Fruit fly (Drosophila melanogaster): Measurements from ENCODE around the gene CG14695.

Gene CG14695

dm6 chr3R:10868427-10868962 lies 10.6 kb downstream of the CG14695 start, which contains the start of the genes SelR and Tsp86D:
TSS of gene SelR (minus strand) at chr3R:10868642.
TSS of gene Tsp86D (plus strand) at chr3R:10868708.
- TF ChIP-seq CG8159 (tag; optimal IDR thresholded peaks at IDR 0.05) (no peak), CG34367 (tag; optimal IDR thresholded peaks at IDR 0.05) (no peak), Pif1A (GFP tag; optimal IDR thresholded peaks at IDR 0.05) (no peak), CG12605 (GFP tag; IDR thresholded peaks at IDR 0.05) (no peak), D1 (tag; optimal IDR thresholded peaks at IDR 0.05) (no peak), CG32121 (GFP tag; IDR thresholded peaks at IDR 0.05) (0 out of 2 replicates have a peak, but pooled peaks have one; percentile 9)

- no peak for TF ChIP-seq D1 (tag; optimal IDR thresholded peaks at IDR 0.05)
- TF ChIP-seq CG12605 (GFP tag; IDR thresholded peaks at IDR 0.05): no peak
- TF ChIP-seq Pif1B (GFP tag; optimal IDR thresholded peaks at IDR 0.05): no peak
- no peak for TF ChIP-seq Snoo (tag; optimal IDR thresholded peaks at IDR 0.05)
- no peak for TF ChIP-seq CG10348 (GFP tag; IDR thresholded peaks at IDR 0.05)
- TF ChIP-seq Ets98B (GFP tag; IDR thresholded peaks at IDR 0.05): no peak
Observed at dm6 chr3R:10863956-10864355, 15.2 kb downstream of the CG14695 start.

- TF ChIP-seq fd96Ca (GFP tag; IDR thresholded peaks at IDR 0.05) (0 out of 3 replicates have a peak, but pooled peaks have one; percentile 27), Snoo (tag; optimal IDR thresholded peaks at IDR 0.05) (no peak), CG32121 (GFP tag; IDR thresholded peaks at IDR 0.05) (no peak), CG13204 (GFP tag; optimal IDR thresholded peaks at IDR 0.05) (no peak), CG12605 (GFP tag; IDR thresholded peaks at IDR 0.05) (no peak)
Observed at dm6 chr3R:10863446-10863819, 15.7 kb downstream of the CG14695 start.

- TF ChIP-seq Pif1B (GFP tag; optimal IDR thresholded peaks at IDR 0.05) (no peak), CG12605 (GFP tag; IDR thresholded peaks at IDR 0.05) (peak; percentile 46; the same call in 1 of the 2 replicates), D1 (tag; optimal IDR thresholded peaks at IDR 0.05) (no peak), EcR (GFP tag; optimal IDR thresholded peaks at IDR 0.05) (no peak), CG4496 (GFP tag; IDR thresholded peaks at IDR 0.05) (no peak), gl (tag; optimal IDR thresholded peaks at IDR 0.05) (no peak), Snoo (tag; optimal IDR thresholded peaks at IDR 0.05) (no peak), CG17806 (tag; optimal IDR thresholded peaks at IDR 0.05) (peak; percentile 26), CG8301 (tag; optimal IDR thresholded peaks at IDR 0.05) (peak; percentile 45), CG13204 (GFP tag; optimal IDR thresholded peaks at IDR 0.05) (no peak), fd96Ca (GFP tag; IDR thresholded peaks at IDR 0.05) (peak; percentile 36; the same call in 1 of the 3 replicates), CG10348 (GFP tag; IDR thresholded peaks at IDR 0.05) (no peak), CG15710 (tag; optimal IDR thresholded peaks at IDR 0.05) (no peak), Ets98B (GFP tag; IDR thresholded peaks at IDR 0.05) (peak; percentile 36; the same call in 1 of the 2 replicates), CG8159 (tag; optimal IDR thresholded peaks at IDR 0.05) (no peak), Pif1A (GFP tag; optimal IDR thresholded peaks at IDR 0.05) (no peak), rn (GFP tag; IDR thresholded peaks at IDR 0.05) (no peak), CG9948 (tag; optimal IDR thresholded peaks at IDR 0.05) (peak; percentile 15), CG32121 (GFP tag; IDR thresholded peaks at IDR 0.05) (peak; percentile 42; the same call in 1 of the 2 replicates), CG34367 (tag; optimal IDR thresholded peaks at IDR 0.05) (peak; percentile 4), CG14655 (GFP tag; optimal IDR thresholded peaks at IDR 0.05) (no peak)
Observed at dm6 chr3R:10862773-10863445, 16.2 kb downstream of the CG14695 start, which contains the start of gene CG6574. TSS of gene CG6574 (minus strand) at chr3R:10862988.

dm6 chr3R:10859713-10860112 lies 19.4 kb downstream of the CG14695 start, which contains the start of gene CG14694:
TSS of gene CG14694 (minus strand) at chr3R:10859813.
- no peak for TF ChIP-seq CG13204 (GFP tag; optimal IDR thresholded peaks at IDR 0.05)
- TF ChIP-seq Snoo (tag; optimal IDR thresholded peaks at IDR 0.05): no peak
- no peak for TF ChIP-seq CG17806 (tag; optimal IDR thresholded peaks at IDR 0.05)
- TF ChIP-seq CG34367 (tag; optimal IDR thresholded peaks at IDR 0.05): no peak
- no peak for TF ChIP-seq CG4496 (GFP tag; IDR thresholded peaks at IDR 0.05)

dm6 chr3R:10856618-10857017 lies 22.5 kb downstream of the CG14695 start, which contains the start of gene CG4570:
TSS of gene CG4570 (plus strand) at chr3R:10856807.
- no peak for TF ChIP-seq CG15710 (tag; optimal IDR thresholded peaks at IDR 0.05)
- TF ChIP-seq CG32121 (GFP tag; IDR thresholded peaks at IDR 0.05): no peak
- no peak for TF ChIP-seq EcR (GFP tag; optimal IDR thresholded peaks at IDR 0.05)
- TF ChIP-seq CG9948 (tag; optimal IDR thresholded peaks at IDR 0.05): no peak
- TF ChIP-seq CG4496 (GFP tag; IDR thresholded peaks at IDR 0.05): no peak
- no peak for TF ChIP-seq rn (GFP tag; IDR thresholded peaks at IDR 0.05)
- TF ChIP-seq fd96Ca (GFP tag; IDR thresholded peaks at IDR 0.05): no peak
- no peak for TF ChIP-seq CG17806 (tag; optimal IDR thresholded peaks at IDR 0.05)
- no peak for TF ChIP-seq Ets98B (GFP tag; IDR thresholded peaks at IDR 0.05)
- no peak for TF ChIP-seq CG10348 (GFP tag; IDR thresholded peaks at IDR 0.05)
- no peak for TF ChIP-seq CG14655 (GFP tag; optimal IDR thresholded peaks at IDR 0.05)
- TF ChIP-seq CG12605 (GFP tag; IDR thresholded peaks at IDR 0.05): no peak
- no peak for TF ChIP-seq CG13204 (GFP tag; optimal IDR thresholded peaks at IDR 0.05)
- TF ChIP-seq Pif1A (GFP tag; optimal IDR thresholded peaks at IDR 0.05): no peak
- TF ChIP-seq Pif1B (GFP tag; optimal IDR thresholded peaks at IDR 0.05): no peak
- no peak for TF ChIP-seq CG8159 (tag; optimal IDR thresholded peaks at IDR 0.05)
- TF ChIP-seq Snoo (tag; optimal IDR thresholded peaks at IDR 0.05): no peak
- TF ChIP-seq D1 (tag; optimal IDR thresholded peaks at IDR 0.05): no peak
